Worm (Caenorhabditis elegans): Measurements from ENCODE around the gene marg-1.

DNA sequence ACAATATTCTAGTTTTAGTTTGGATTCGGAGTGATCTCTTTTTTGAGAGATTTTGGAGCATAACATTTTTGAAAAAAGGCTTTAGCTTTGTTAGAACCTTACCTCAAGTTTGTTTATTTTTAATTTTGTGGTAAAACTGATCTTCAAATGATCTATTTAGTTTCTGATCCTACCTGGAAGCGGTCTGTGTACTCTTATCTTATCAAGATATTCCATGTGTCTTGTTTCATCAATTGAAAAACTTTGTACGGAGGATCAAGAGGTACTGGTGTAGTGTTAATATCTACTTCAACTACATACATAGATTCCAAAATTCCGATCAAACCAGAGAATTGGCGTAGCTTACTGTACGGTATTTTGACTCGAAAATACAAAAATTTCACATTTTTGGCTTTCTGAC, 25.2 kb downstream of the marg-1 start:
- TF ChIP-seq R02D3.7 (tag; optimal IDR thresholded peaks at IDR 0.05) (no peak), fkh-10 (GFP tag; optimal IDR thresholded peaks at IDR 0.05) (no peak), Y48G9A.11 (GFP tag; IDR thresholded peaks at IDR 0.05) (no peak), mdl-1 (tag; optimal IDR thresholded peaks at IDR 0.05) (no peak), nhr-42 (GFP tag; IDR thresholded peaks at IDR 0.05) (no peak), T20F7.1 (GFP tag; optimal IDR thresholded peaks at IDR 0.05) (no peak), ama-1 (optimal IDR thresholded peaks at IDR 0.05) (no peak), zag-1 (tag; optimal IDR thresholded peaks at IDR 0.05) (no peak), nhr-11 (tag; optimal IDR thresholded peaks at IDR 0.05) (no peak), lin-39 (tag; optimal IDR thresholded peaks at IDR 0.05) (no peak), cey-2 (tag; optimal IDR thresholded peaks at IDR 0.05; ENCODE audit: borderline replicate concordance, insufficient read depth) (no peak), lsy-2 (tag; optimal IDR thresholded peaks at IDR 0.05) (no peak)
